Fruit fly (Drosophila melanogaster): ENCODE data around the gene CAH5.

- TF ChIP-seq CG8478 (optimal IDR thresholded peaks at IDR 0.05) (no peak), CTCF (optimal IDR thresholded peaks at IDR 0.05) (no peak)
Measured at dm6 chr3R:31223971-31224860, 38.2 kb upstream of the CAH5 start.

All from S2 (cell line).